Fruit fly (Drosophila melanogaster): ENCODE results near the gene CG42592.

DNA sequence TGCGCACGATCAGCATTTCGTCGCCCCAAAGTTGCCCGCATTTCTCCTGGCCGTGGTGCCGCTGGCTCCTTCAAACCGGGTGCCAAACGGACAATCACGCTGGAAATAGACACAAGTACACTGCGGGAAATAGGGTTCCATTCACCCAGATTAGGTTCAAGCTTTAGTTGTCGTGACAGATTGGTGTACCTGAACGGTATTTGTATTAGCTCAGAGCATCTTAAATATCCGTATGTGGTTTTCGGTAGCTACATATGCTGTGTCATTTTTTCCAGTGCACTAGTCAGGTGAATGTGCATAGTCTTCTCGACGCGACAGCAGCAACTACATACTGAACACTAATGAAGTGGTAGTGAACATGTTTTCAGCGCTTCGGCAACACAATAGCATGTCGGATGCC is 11.0 kb upstream of the CG42592 start:
- TF ChIP-seq pan (optimal IDR thresholded peaks at IDR 0.05) (no peak), Abd-B (GFP tag; optimal IDR thresholded peaks at IDR 0.05) (no peak), Jra (GFP tag; optimal IDR thresholded peaks at IDR 0.05) (no peak), Hr83 (GFP tag; optimal IDR thresholded peaks at IDR 0.05; ENCODE audit: poor library complexity, severe bottlenecking) (no peak)

Measured in whole organism, wandering third instar larva.